Worm (Caenorhabditis elegans): Measurements from ENCODE around the gene dnj-9.

The dnj-9 gene

ce11 chrII:4854761-4855160 lies 2.9 kb downstream of the dnj-9 start:
- no peak for TF ChIP-seq mdl-1 (tag; optimal IDR thresholded peaks at IDR 0.05)
- no peak for TF ChIP-seq ztf-11 (tag; optimal IDR thresholded peaks at IDR 0.05)
- no peak for TF ChIP-seq lsy-2 (tag; optimal IDR thresholded peaks at IDR 0.05)
- no peak for TF ChIP-seq skn-1 (tag; optimal IDR thresholded peaks at IDR 0.05)
- TF ChIP-seq C34F6.9 (tag; optimal IDR thresholded peaks at IDR 0.05): peak; percentile 39
- TF ChIP-seq unc-55 (GFP tag; optimal IDR thresholded peaks at IDR 0.05): peak; percentile 35

DNA sequence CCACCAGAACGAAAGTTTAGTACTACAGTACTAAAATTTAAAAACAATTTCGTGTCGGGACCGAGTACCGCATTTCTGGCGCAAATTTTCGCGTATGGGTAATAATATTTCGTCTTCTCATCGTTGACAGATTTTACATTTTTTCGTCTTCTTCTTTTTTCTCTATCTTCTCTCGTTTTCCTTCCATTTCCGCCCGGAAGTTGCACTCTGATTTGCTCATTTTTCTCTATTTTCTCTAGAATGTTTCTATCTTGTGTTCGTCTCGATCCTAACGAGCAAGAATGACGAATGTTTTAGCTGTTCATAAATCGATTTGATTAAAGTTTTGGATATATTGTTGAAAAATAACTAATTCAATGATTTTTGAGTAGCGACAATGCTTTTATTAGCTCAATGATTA lies 3.6 kb downstream of the dnj-9 start:
- TF ChIP-seq sma-9 (GFP tag; optimal IDR thresholded peaks at IDR 0.05) (peak; percentile 49), sma-9 (tag; optimal IDR thresholded peaks at IDR 0.05) (no peak), C34F6.9 (tag; optimal IDR thresholded peaks at IDR 0.05) (peak; percentile 15), nhr-12 (tag; optimal IDR thresholded peaks at IDR 0.05) (no peak), lsy-2 (tag; optimal IDR thresholded peaks at IDR 0.05) (peak; percentile 2 to 24)

DNA sequence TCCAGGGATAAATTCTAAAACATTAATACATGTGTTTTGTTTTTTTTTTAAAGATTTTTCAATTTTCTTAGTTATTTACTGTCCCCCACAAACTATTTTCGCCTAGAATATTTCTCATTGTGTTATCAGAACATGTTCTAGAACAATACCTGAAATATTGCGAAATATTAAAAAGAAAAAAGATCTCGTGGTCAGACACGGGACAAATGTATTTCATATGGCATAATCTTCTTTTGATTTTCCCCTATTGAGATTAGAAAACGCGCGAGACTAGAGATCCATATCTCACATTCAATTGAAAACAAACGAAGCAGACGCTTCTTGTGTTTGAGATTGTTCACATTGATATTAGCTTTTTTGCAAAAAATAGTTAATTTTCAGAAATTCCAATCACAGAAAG lies 4.3 kb downstream of the dnj-9 start:
- TF ChIP-seq crh-2 (tag; optimal IDR thresholded peaks at IDR 0.05) (peak; percentile 4), Y55F3AM.14 (GFP tag; optimal IDR thresholded peaks at IDR 0.05) (no peak), nhr-10 (tag; optimal IDR thresholded peaks at IDR 0.05) (no peak), skn-1 (tag; optimal IDR thresholded peaks at IDR 0.05) (peak; percentile 1), nhr-237 (tag; optimal IDR thresholded peaks at IDR 0.05) (no peak), mdl-1 (tag; optimal IDR thresholded peaks at IDR 0.05) (no peak), R02D3.7 (tag; optimal IDR thresholded peaks at IDR 0.05) (no peak), ama-1 (optimal IDR thresholded peaks at IDR 0.05) (no peak), dmd-4 (tag; optimal IDR thresholded peaks at IDR 0.05) (no peak), lin-13 (GFP tag; optimal IDR thresholded peaks at IDR 0.05) (no peak), unc-55 (GFP tag; optimal IDR thresholded peaks at IDR 0.05) (peak; percentile 6), ceh-82 (tag; optimal IDR thresholded peaks at IDR 0.05) (no peak), lsy-2 (tag; optimal IDR thresholded peaks at IDR 0.05) (peak in 1 of 2 experiments; percentile 52), C34F6.9 (tag; optimal IDR thresholded peaks at IDR 0.05) (peak; percentile 54), sma-9 (GFP tag; optimal IDR thresholded peaks at IDR 0.05) (peak; percentile 32), sma-9 (tag; optimal IDR thresholded peaks at IDR 0.05) (no peak), egl-27 (tag; optimal IDR thresholded peaks at IDR 0.05) (no peak), lin-11 (tag; optimal IDR thresholded peaks at IDR 0.05) (no peak), mbf-1 (tag; optimal IDR thresholded peaks at IDR 0.05) (no peak), lin-39 (tag; optimal IDR thresholded peaks at IDR 0.05) (no peak), ztf-11 (tag; optimal IDR thresholded peaks at IDR 0.05) (no peak), aly-2 (tag; optimal IDR thresholded peaks at IDR 0.05) (no peak), ceh-16 (tag; optimal IDR thresholded peaks at IDR 0.05) (no peak), nhr-23 (tag; optimal IDR thresholded peaks at IDR 0.05) (no peak), sma-3 (GFP tag; optimal IDR thresholded peaks at IDR 0.05) (no peak), ztf-4 (tag; optimal IDR thresholded peaks at IDR 0.05) (no peak), unc-62 (GFP tag; optimal IDR thresholded peaks at IDR 0.05) (no peak), snpc-4 (tag; optimal IDR thresholded peaks at IDR 0.05) (no peak), alr-1 (tag; optimal IDR thresholded peaks at IDR 0.05) (no peak), nhr-77 (tag; optimal IDR thresholded peaks at IDR 0.05) (no peak), nhr-11 (tag; optimal IDR thresholded peaks at IDR 0.05) (no peak), nhr-129 (tag; optimal IDR thresholded peaks at IDR 0.05) (peak; percentile 13), sem-4 (tag; optimal IDR thresholded peaks at IDR 0.05) (no peak), nhr-21 (tag; optimal IDR thresholded peaks at IDR 0.05) (peak; percentile 58), ztf-1 (GFP tag; conservative IDR thresholded peaks at IDR 0.05) (no peak), F13H6.1 (tag; optimal IDR thresholded peaks at IDR 0.05) (no peak), mab-5 (tag; optimal IDR thresholded peaks at IDR 0.05) (no peak), blmp-1 (tag; optimal IDR thresholded peaks at IDR 0.05; ENCODE audit: insufficient read depth) (no peak), nhr-25 (tag; optimal IDR thresholded peaks at IDR 0.05) (peak; percentile 73), peb-1 (tag; optimal IDR thresholded peaks at IDR 0.05) (no peak), unc-39 (tag; optimal IDR thresholded peaks at IDR 0.05) (no peak), gmeb-1 (tag; optimal IDR thresholded peaks at IDR 0.05) (peak; percentile 11), nhr-12 (tag; optimal IDR thresholded peaks at IDR 0.05) (no peak), nhr-6 (tag; optimal IDR thresholded peaks at IDR 0.05) (no peak), elt-3 (tag; optimal IDR thresholded peaks at IDR 0.05) (no peak), fos-1 (tag; optimal IDR thresholded peaks at IDR 0.05) (no peak), elt-1 (tag; optimal IDR thresholded peaks at IDR 0.05) (no peak), zag-1 (tag; optimal IDR thresholded peaks at IDR 0.05) (no peak), ZK546.5 (tag; optimal IDR thresholded peaks at IDR 0.05) (no peak)
